Fruit fly (Drosophila melanogaster): ENCODE results near the gene CG13950.

Gene CG13950

DNA sequence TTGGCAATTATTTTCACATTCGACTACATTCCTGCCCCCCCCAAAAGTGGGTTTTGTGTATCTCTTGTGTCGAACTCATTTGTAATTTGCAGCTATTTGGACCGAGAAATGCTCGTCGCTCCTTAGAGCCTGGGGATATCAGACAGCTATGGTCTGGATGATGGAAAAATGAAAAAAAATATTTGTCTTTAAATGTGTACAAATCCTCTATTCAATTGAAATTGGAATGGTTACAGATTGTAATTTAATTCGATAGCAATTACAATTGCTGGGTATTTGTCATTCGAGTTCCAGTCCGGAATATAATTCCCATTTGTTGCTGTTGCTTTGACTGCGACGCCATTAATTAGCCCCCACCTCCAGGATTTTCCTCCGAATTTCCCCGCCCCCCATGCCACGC lies 29.8 kb downstream of the CG13950 start (continued):
- TF ChIP-seq klu (GFP tag; IDR thresholded peaks at IDR 0.05) (no peak), CG32532 (GFP tag; IDR thresholded peaks at IDR 0.05) (0 out of 2 replicates have a peak, but pooled peaks have one; percentile 29), NK7.1 (GFP tag; optimal IDR thresholded peaks at IDR 0.05) (no peak), CG3995 (GFP tag; optimal IDR thresholded peaks at IDR 0.05) (no peak), Myb (GFP tag; optimal IDR thresholded peaks at IDR 0.05) (no peak), Poxn (GFP tag; IDR thresholded peaks at IDR 0.05) (no peak), hkb (optimal IDR thresholded peaks at IDR 0.05) (no peak), hkb (GFP tag; IDR thresholded peaks at IDR 0.05) (no peak), CG4707 (GFP tag; optimal IDR thresholded peaks at IDR 0.05) (no peak), ham (GFP tag; IDR thresholded peaks at IDR 0.05) (no peak), fd96Cb (tag; optimal IDR thresholded peaks at IDR 0.05) (no peak), crol (GFP tag; IDR thresholded peaks at IDR 0.05) (0 out of 2 replicates have a peak, but pooled peaks have one; percentile 9), CG4820 (GFP tag; optimal IDR thresholded peaks at IDR 0.05) (no peak), nom (GFP tag; optimal IDR thresholded peaks at IDR 0.05) (no peak), CG2129 (GFP tag; IDR thresholded peaks at IDR 0.05; ENCODE audit: partially characterized antibody) (no peak), pnt (GFP tag; optimal IDR thresholded peaks at IDR 0.05) (no peak), Xbp1 (GFP tag; optimal IDR thresholded peaks at IDR 0.05) (peak; percentile 39), kni (GFP tag; optimal IDR thresholded peaks at IDR 0.05) (no peak), corto (GFP tag; optimal IDR thresholded peaks at IDR 0.05) (no peak), CG8924 (tag; optimal IDR thresholded peaks at IDR 0.05) (peak; percentile 26), crp (GFP tag; optimal IDR thresholded peaks at IDR 0.05) (no peak), dati (GFP tag; IDR thresholded peaks at IDR 0.05) (no peak), Hr78 (GFP tag; optimal IDR thresholded peaks at IDR 0.05) (no peak), CG7745 (tag; optimal IDR thresholded peaks at IDR 0.05) (no peak), Sin3A (optimal IDR thresholded peaks at IDR 0.05) (no peak), aop (GFP tag; IDR thresholded peaks at IDR 0.05) (no peak), nmo (GFP tag; optimal IDR thresholded peaks at IDR 0.05) (no peak), Med (GFP tag) (peak; percentile 63), HmgZ (tag; optimal IDR thresholded peaks at IDR 0.05) (no peak), Pdp1 (GFP tag; optimal IDR thresholded peaks at IDR 0.05) (no peak), Awh (GFP tag; IDR thresholded peaks at IDR 0.05) (0 out of 2 replicates have a peak, but pooled peaks have one; percentile 29), tx (GFP tag; optimal IDR thresholded peaks at IDR 0.05) (no peak), ranshi (GFP tag; IDR thresholded peaks at IDR 0.05) (no peak), pan (optimal IDR thresholded peaks at IDR 0.05) (no peak), pan (GFP tag; optimal IDR thresholded peaks at IDR 0.05 in 1 of 2, IDR thresholded peaks at IDR 0.05 in 1 of 2) (peak in 1 of 2 experiments; percentile 37), Abd-B (GFP tag; optimal IDR thresholded peaks at IDR 0.05) (no peak), CG8281 (tag; optimal IDR thresholded peaks at IDR 0.05) (no peak), CG1529 (GFP tag; optimal IDR thresholded peaks at IDR 0.05) (peak; percentile 21), Side (GFP tag; optimal IDR thresholded peaks at IDR 0.05) (no peak), CG10431 (GFP tag; optimal IDR thresholded peaks at IDR 0.05) (no peak), ase (GFP tag; IDR thresholded peaks at IDR 0.05) (no peak), CG5245 (GFP tag; optimal IDR thresholded peaks at IDR 0.05) (no peak), CG12744 (GFP tag; optimal IDR thresholded peaks at IDR 0.05) (no peak)

DNA sequence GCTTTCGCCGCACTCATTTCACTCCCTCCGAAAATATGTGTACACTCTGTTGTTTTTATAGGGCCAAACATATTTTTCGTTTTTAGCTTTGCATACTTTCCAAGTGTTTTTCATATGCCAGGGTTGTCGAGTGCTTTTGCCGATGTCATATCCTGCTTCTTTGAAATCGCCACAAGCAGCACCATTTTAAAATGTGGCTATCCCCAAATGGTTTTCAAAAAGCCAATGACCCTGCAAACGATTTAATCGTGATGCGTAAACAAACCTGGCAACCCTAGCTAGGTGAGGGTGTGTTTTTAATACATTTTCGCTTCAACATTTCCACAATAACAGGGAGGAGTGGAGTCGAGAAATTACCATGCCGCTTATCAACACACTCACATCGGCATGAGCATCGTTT lies 32.5 kb downstream of the CG13950 start:
- TF ChIP-seq Trl (optimal IDR thresholded peaks at IDR 0.05), result no peak
- no peak for TF ChIP-seq Trl (GFP tag; optimal IDR thresholded peaks at IDR 0.05)
- TF ChIP-seq Sin3A (optimal IDR thresholded peaks at IDR 0.05), result no peak
- TF ChIP-seq CG1602 (GFP tag; optimal IDR thresholded peaks at IDR 0.05), result no peak
- no peak for TF ChIP-seq hkb (optimal IDR thresholded peaks at IDR 0.05)
- peak; percentile 54 for TF ChIP-seq hkb (GFP tag; IDR thresholded peaks at IDR 0.05)
- no peak for TF ChIP-seq br (optimal IDR thresholded peaks at IDR 0.05)
- peak; percentile 64; the same call in 1 of the 3 replicates for TF ChIP-seq CG11456 (GFP tag; IDR thresholded peaks at IDR 0.05)
- peak; percentile 10 for TF ChIP-seq Xbp1 (GFP tag; optimal IDR thresholded peaks at IDR 0.05)
- peak; percentile 34; the same call in 1 of the 2 replicates for TF ChIP-seq CG11696 (GFP tag; IDR thresholded peaks at IDR 0.05)
- peak; percentile 8 for TF ChIP-seq CG14710 (tag; optimal IDR thresholded peaks at IDR 0.05)
- TF ChIP-seq CG18619 (GFP tag; optimal IDR thresholded peaks at IDR 0.05), result no peak
- peak; percentile 15 for TF ChIP-seq CG10267 (tag; optimal IDR thresholded peaks at IDR 0.05)
- TF ChIP-seq dmrt11E (tag; optimal IDR thresholded peaks at IDR 0.05), result no peak
- no peak for TF ChIP-seq Dad (GFP tag; optimal IDR thresholded peaks at IDR 0.05)
- no peak for TF ChIP-seq dm (GFP tag; optimal IDR thresholded peaks at IDR 0.05)

Data from whole organism, embryonic.